Fruit fly (Drosophila melanogaster): ENCODE data around the gene CG4678.

Gene CG4678

dm6 chrX:16648435-16648781 is 47.5 kb upstream of the CG4678 start:
- TF ChIP-seq az2 (GFP tag; optimal IDR thresholded peaks at IDR 0.05), result no peak
- no peak for TF ChIP-seq Ptx1 (GFP tag; IDR thresholded peaks at IDR 0.05)
- TF ChIP-seq br (optimal IDR thresholded peaks at IDR 0.05), result no peak
- TF ChIP-seq fu2 (GFP tag; optimal IDR thresholded peaks at IDR 0.05), result no peak
- peak; percentile 36 for TF ChIP-seq sens (GFP tag)
- no peak for TF ChIP-seq CG6272 (GFP tag; IDR thresholded peaks at IDR 0.05)
- no peak for TF ChIP-seq pb (GFP tag; optimal IDR thresholded peaks at IDR 0.05)
- TF ChIP-seq CG42726 (GFP tag; IDR thresholded peaks at IDR 0.05; ENCODE audit: partially characterized antibody), result no peak
- no peak for TF ChIP-seq CG6683 (GFP tag; optimal IDR thresholded peaks at IDR 0.05)
- no peak for TF ChIP-seq CTCF (GFP tag; optimal IDR thresholded peaks at IDR 0.05)
- peak; percentile 56 for TF ChIP-seq cg (GFP tag; optimal IDR thresholded peaks at IDR 0.05)
- 0 out of 2 replicates have a peak, but pooled peaks have one; percentile 8 for TF ChIP-seq CG32772 (GFP tag; IDR thresholded peaks at IDR 0.05)
- TF ChIP-seq CG8359 (GFP tag; optimal IDR thresholded peaks at IDR 0.05; ENCODE audit: borderline replicate concordance), result no peak
- no peak for TF ChIP-seq trh (GFP tag; optimal IDR thresholded peaks at IDR 0.05)
- TF ChIP-seq CG34422 (GFP tag; IDR thresholded peaks at IDR 0.05), result no peak
- TF ChIP-seq sd (tag; optimal IDR thresholded peaks at IDR 0.05), result peak; percentile 62
- TF ChIP-seq insv (GFP tag; optimal IDR thresholded peaks at IDR 0.05), result peak in 1 of 2 experiments; percentile 71
- TF ChIP-seq Rfx (GFP tag; IDR thresholded peaks at IDR 0.05), result no peak
- peak; percentile 20 for TF ChIP-seq sqz (GFP tag; optimal IDR thresholded peaks at IDR 0.05)
- TF ChIP-seq abd-A (tag; optimal IDR thresholded peaks at IDR 0.05), result peak; percentile 17
- TF ChIP-seq row (GFP tag; IDR thresholded peaks at IDR 0.05), result no peak
- TF ChIP-seq CG11456 (GFP tag; IDR thresholded peaks at IDR 0.05), result no peak
- no peak for TF ChIP-seq gro (GFP tag; optimal IDR thresholded peaks at IDR 0.05)

dm6 chrX:16650078-16651063 is 45.6 kb upstream of the CG4678 start:
- TF ChIP-seq CG6175 (GFP tag; IDR thresholded peaks at IDR 0.05) (peak; percentile 15; the same call in 1 of the 3 replicates), usp (GFP tag; optimal IDR thresholded peaks at IDR 0.05) (no peak), sens (GFP tag) (peak; percentile 97), ttk (GFP tag; IDR thresholded peaks at IDR 0.05) (peak; percentile 67), CG6813 (GFP tag; optimal IDR thresholded peaks at IDR 0.05) (peak; percentile 32), CG3847 (GFP tag; IDR thresholded peaks at IDR 0.05) (no peak), CG10321 (GFP tag; IDR thresholded peaks at IDR 0.05) (peak; percentile 60; the same call in 1 of the 2 replicates), Scr (GFP tag; IDR thresholded peaks at IDR 0.05; ENCODE audit: partially characterized antibody) (no peak), dmrt11E (tag; optimal IDR thresholded peaks at IDR 0.05) (no peak), jigr1 (GFP tag; IDR thresholded peaks at IDR 0.05) (no peak), CG9876 (GFP tag; optimal IDR thresholded peaks at IDR 0.05) (no peak), CG6854 (GFP tag; optimal IDR thresholded peaks at IDR 0.05) (peak; percentile 26), ewg (GFP tag; optimal IDR thresholded peaks at IDR 0.05) (no peak), kni (GFP tag; optimal IDR thresholded peaks at IDR 0.05) (no peak), nerfin-1 (tag; optimal IDR thresholded peaks at IDR 0.05) (no peak), Doc3 (GFP tag; IDR thresholded peaks at IDR 0.05; ENCODE audit: partially characterized antibody) (no peak), lab (GFP tag; optimal IDR thresholded peaks at IDR 0.05) (peak; percentile 53), scrt (GFP tag; optimal IDR thresholded peaks at IDR 0.05) (no peak), CG16815 (GFP tag; optimal IDR thresholded peaks at IDR 0.05) (no peak), HmgD (GFP tag; optimal IDR thresholded peaks at IDR 0.05) (no peak), CG17361 (GFP tag; IDR thresholded peaks at IDR 0.05) (no peak), unc-4 (GFP tag; IDR thresholded peaks at IDR 0.05; ENCODE audit: partially characterized antibody) (no peak), mam (GFP tag; optimal IDR thresholded peaks at IDR 0.05) (peak; percentile 70), D19B (GFP tag; optimal IDR thresholded peaks at IDR 0.05) (no peak), Atf-2 (GFP tag; optimal IDR thresholded peaks at IDR 0.05) (no peak), sens-2 (GFP tag; IDR thresholded peaks at IDR 0.05) (peak; percentile 71), Rx (GFP tag; IDR thresholded peaks at IDR 0.05) (peak; percentile 55), pho (GFP tag; optimal IDR thresholded peaks at IDR 0.05) (no peak)
